Fruit fly (Drosophila melanogaster) whole organism, embryonic: Measurements from ENCODE around the gene CG13917.

Experiments used
- Bgb ChIP-seq: fragments of 200-800 bp; sonication (Bioruptor generic); IDR thresholded peaks from 2 replicates; pipeline ENCODE4 v1.3.6; 2022; ENCODE audit warnings: missing biosample characterization, missing genetic modification characterization; ENCODE audit not compliant: partially characterized antibody
- Bteb2 ChIP-seq: fragments of 200-800 bp; sonication (Bioruptor generic); optimal IDR thresholded peaks from 2 replicates; lab custom pipeline; 2016; ENCODE audit warnings: missing biosample characterization, missing genetic modification characterization
- CG10209 ChIP-seq: fragments of 200-800 bp; sonication (Bioruptor generic); optimal IDR thresholded peaks from 3 replicates; lab custom pipeline; 2017; ENCODE audit warnings: missing biosample characterization, mild to moderate bottlenecking, missing genetic modification characterization, missing genetic modification reagents
- CG14014 ChIP-seq: fragments of 200-800 bp; sonication (Bioruptor generic); IDR thresholded peaks from 2 replicates; pipeline ENCODE4 v1.3.6; 2022; ENCODE audit warnings: missing biosample characterization, missing genetic modification characterization
- CG1529 ChIP-seq: fragments of 200-800 bp; sonication (Bioruptor generic); optimal IDR thresholded peaks from 3 replicates; lab custom pipeline; 2018; ENCODE audit warnings: missing biosample characterization, missing genetic modification characterization
- CG16779 ChIP-seq: fragments of 200-800 bp; sonication (Bioruptor generic); IDR thresholded peaks from 2 replicates; pipeline ENCODE4 v1.3.6; 2022; ENCODE audit warnings: missing biosample characterization, missing genetic modification characterization
- CG2120 ChIP-seq: fragments of 200-800 bp; sonication (Bioruptor generic); optimal IDR thresholded peaks from 3 replicates; lab custom pipeline; 2016; ENCODE audit warnings: missing biosample characterization, missing genetic modification characterization
- CG2202 ChIP-seq: fragments of 200-800 bp; sonication (Bioruptor generic); optimal IDR thresholded peaks from 2 replicates; lab custom pipeline; 2018; ENCODE audit warnings: missing biosample characterization, mild to moderate bottlenecking, missing genetic modification characterization
- CG30403 ChIP-seq: fragments of 200-800 bp; sonication (Bioruptor generic); optimal IDR thresholded peaks from 3 replicates; lab custom pipeline; 2016; ENCODE audit warnings: missing biosample characterization, missing genetic modification characterization
- CG3407 ChIP-seq: fragments of 200-800 bp; sonication (Bioruptor generic); optimal IDR thresholded peaks from 2 replicates; lab custom pipeline; 2018; ENCODE audit warnings: missing biosample characterization, mild to moderate bottlenecking, missing genetic modification characterization
- CG3847 ChIP-seq: fragments of 200-800 bp; sonication (Bioruptor generic); IDR thresholded peaks from 2 replicates; pipeline ENCODE4 v1.3.6; 2022; ENCODE audit warnings: missing biosample characterization, missing genetic modification characterization
- CG4820 ChIP-seq: fragments of 200-800 bp; sonication (Bioruptor generic); optimal IDR thresholded peaks from 3 replicates; lab custom pipeline; 2016; ENCODE audit warnings: missing biosample characterization, missing genetic modification characterization
- CG5953 ChIP-seq: fragments of 200-800 bp; sonication (Bioruptor generic); IDR thresholded peaks from 2 replicates; pipeline ENCODE4 v1.3.6; 2022; ENCODE audit warnings: missing biosample characterization, missing genetic modification characterization
- CG6689 ChIP-seq: fragments of 200-800 bp; sonication (Bioruptor generic); IDR thresholded peaks from 2 replicates; pipeline ENCODE4 v1.3.6; 2022; ENCODE audit warnings: missing biosample characterization, missing genetic modification characterization
- CG7556 ChIP-seq: fragments of 200-800 bp; sonication (Bioruptor generic); optimal IDR thresholded peaks from 2 replicates; lab custom pipeline; 2017; ENCODE audit warnings: missing biosample characterization, mild to moderate bottlenecking, missing genetic modification characterization
- CG7786 ChIP-seq: fragments of 200-800 bp; sonication (Bioruptor generic); optimal IDR thresholded peaks from 2 replicates; lab custom pipeline; 2016; ENCODE audit warnings: missing biosample characterization, missing genetic modification characterization
- CG9932 ChIP-seq: fragments of 200-800 bp; sonication (Bioruptor generic); IDR thresholded peaks from 2 replicates; pipeline ENCODE4 v1.3.6; 2022; ENCODE audit warnings: missing biosample characterization, missing genetic modification characterization
- D19B ChIP-seq: fragments of 200-800 bp; sonication (Bioruptor generic); optimal IDR thresholded peaks from 2 replicates; lab custom pipeline; 2017; ENCODE audit warnings: missing biosample characterization, mild to moderate bottlenecking, missing genetic modification characterization
- Deaf1 ChIP-seq: fragments of 200-800 bp; optimal IDR thresholded peaks from 3 replicates; lab custom pipeline; 2019; ENCODE audit warnings: missing biosample characterization, mild to moderate bottlenecking, missing genetic modification characterization, moderate library complexity
- E2f2 ChIP-seq: fragments of 200-800 bp; sonication (Bioruptor generic); IDR thresholded peaks from 2 replicates; pipeline ENCODE4 v1.3.6; 2022; ENCODE audit warnings: missing biosample characterization, missing genetic modification characterization
- Fer2 ChIP-seq: fragments of 200-800 bp; sonication (Bioruptor generic); optimal IDR thresholded peaks from 2 replicates; lab custom pipeline; 2018; ENCODE audit warnings: missing biosample characterization, mild to moderate bottlenecking, missing genetic modification characterization, moderate library complexity
- H2.0 ChIP-seq: fragments of 200-800 bp; sonication (Bioruptor generic); IDR thresholded peaks from 2 replicates; pipeline ENCODE4 v1.3.6; 2022; ENCODE audit warnings: missing biosample characterization, missing genetic modification characterization
- HHEX ChIP-seq: fragments of 200-800 bp; sonication (Bioruptor generic); optimal IDR thresholded peaks from 3 replicates; lab custom pipeline; 2017; ENCODE audit warnings: missing biosample characterization, mild to moderate bottlenecking, missing genetic modification characterization, missing genetic modification reagents
- HLH3B ChIP-seq: fragments of 200-800 bp; sonication (Bioruptor generic); IDR thresholded peaks from 2 replicates; pipeline ENCODE4 v1.3.6; 2022; ENCODE audit warnings: missing biosample characterization, missing genetic modification characterization
- Nf-YB ChIP-seq: fragments of 200-800 bp; sonication (Bioruptor generic); optimal IDR thresholded peaks from 3 replicates; lab custom pipeline; 2019; ENCODE audit warnings: missing biosample characterization, mild to moderate bottlenecking, missing genetic modification characterization, moderate library complexity
- Ptx1 ChIP-seq: fragments of 200-800 bp; sonication (Bioruptor generic); IDR thresholded peaks from 2 replicates; pipeline ENCODE4 v1.3.6; 2022; ENCODE audit warnings: missing biosample characterization, missing genetic modification characterization
- Ravus ChIP-seq: fragments of 200-800 bp; sonication (Bioruptor generic); IDR thresholded peaks from 2 replicates; pipeline ENCODE4 v1.3.6; 2022; ENCODE audit warnings: missing biosample characterization, missing genetic modification characterization
- Sox102F ChIP-seq: fragments of 200-800 bp; sonication (Bioruptor generic); optimal IDR thresholded peaks from 2 replicates; lab custom pipeline; 2018; ENCODE audit warnings: missing biosample characterization, mild to moderate bottlenecking, missing genetic modification characterization, moderate library complexity
- Vsx1 ChIP-seq: fragments of 200-800 bp; sonication (Bioruptor generic); optimal IDR thresholded peaks from 2 replicates; lab custom pipeline; 2017; ENCODE audit warnings: missing biosample characterization, mild to moderate bottlenecking, missing genetic modification characterization, missing genetic modification reagents
- Xrp1 ChIP-seq: fragments of 200-800 bp; sonication (Bioruptor generic); IDR thresholded peaks from 2 replicates; pipeline ENCODE4 v1.3.6; 2022; ENCODE audit warnings: missing biosample characterization, missing genetic modification characterization
- dan ChIP-seq: fragments of 200-800 bp; sonication (Bioruptor generic); IDR thresholded peaks from 2 replicates; pipeline ENCODE4 v1.3.6; 2022; ENCODE audit warnings: missing biosample characterization, missing genetic modification characterization
- dpn ChIP-seq, 2 experiments: fragments of 200-800 bp; sonication (Bioruptor generic); optimal IDR thresholded peaks; 3 replicates each; lab custom pipeline; 2016; ENCODE audit warnings: missing biosample characterization in 2 of 2, missing genetic modification characterization in 2 of 2
- ewg ChIP-seq: fragments of 200-800 bp; sonication (Bioruptor generic); optimal IDR thresholded peaks from 3 replicates; lab custom pipeline; 2017; ENCODE audit warnings: mild to moderate bottlenecking, missing biosample characterization, missing genetic modification reagents, missing genetic modification characterization
- fru ChIP-seq: fragments of >200 bp; optimal IDR thresholded peaks from 2 replicates; lab custom pipeline; 2017
- grau ChIP-seq: fragments of 200-800 bp; optimal IDR thresholded peaks from 3 replicates; lab custom pipeline; 2019; ENCODE audit warnings: missing biosample characterization, mild to moderate bottlenecking, missing genetic modification characterization, moderate library complexity
- kah ChIP-seq: fragments of 200-800 bp; sonication (Bioruptor generic); optimal IDR thresholded peaks from 2 replicates; lab custom pipeline; 2018; ENCODE audit warnings: missing biosample characterization, mild to moderate bottlenecking, missing genetic modification characterization
- lilli ChIP-seq: fragments of 200-800 bp; sonication (Bioruptor generic); optimal IDR thresholded peaks from 3 replicates; lab custom pipeline; 2016; ENCODE audit warnings: missing biosample characterization, missing genetic modification characterization
- lov ChIP-seq, 2 experiments: fragments of 200-800 bp in 1 of 2; fragments of >200 bp in 1 of 2; sonication (Bioruptor generic) in 1 of 2; IDR thresholded peaks in 1 of 2; optimal IDR thresholded peaks in 1 of 2; 2 replicates in 1 of 2; 3 replicates in 1 of 2; pipeline versions ENCODE4 v1.3.6 to Lab custom; 2017 to 2022; ENCODE audit warnings: missing biosample characterization in 1 of 2, missing genetic modification characterization in 1 of 2
- pan ChIP-seq, 4 experiments: fragments of >200 bp in 3 of 4; fragments of 200-800 bp in 1 of 4; sonication (Bioruptor generic) in 1 of 4; optimal IDR thresholded peaks in 3 of 4; IDR thresholded peaks in 1 of 4; 2 replicates each; pipeline versions ENCODE4 v1.3.6 to Lab custom; 2017 to 2022; ENCODE audit warnings: missing biosample characterization in 2 of 4, missing genetic modification characterization in 2 of 4, mixed read lengths in 1 of 4
- prd ChIP-seq, 3 experiments: fragments of >200 bp in 2 of 3; fragments of 200-800 bp in 1 of 3; sonication (Bioruptor generic) in 1 of 3; optimal IDR thresholded peaks in 2 of 3; IDR thresholded peaks in 1 of 3; 2 replicates in 2 of 3; 3 replicates in 1 of 3; pipeline versions ENCODE4 v1.3.6 to Lab custom; 2017 to 2022; ENCODE audit warnings: missing biosample characterization in 1 of 3, missing genetic modification characterization in 1 of 3
- pzg ChIP-seq: fragments of 200-800 bp; sonication (Bioruptor generic); optimal IDR thresholded peaks from 3 replicates; lab custom pipeline; 2018; ENCODE audit warnings: missing biosample characterization, mild to moderate bottlenecking, missing genetic modification characterization, moderate library complexity
- row ChIP-seq: fragments of 200-800 bp; sonication (Bioruptor generic); IDR thresholded peaks from 3 replicates; pipeline ENCODE4 v1.3.6; 2022; ENCODE audit warnings: missing biosample characterization, missing genetic modification characterization
- sens-2 ChIP-seq: fragments of 200-800 bp; sonication (Bioruptor generic); IDR thresholded peaks from 2 replicates; pipeline ENCODE4 v1.3.6; 2022; ENCODE audit warnings: missing biosample characterization, missing genetic modification characterization
- sisA ChIP-seq: fragments of 200-800 bp; sonication (Bioruptor generic); IDR thresholded peaks from 2 replicates; pipeline ENCODE4 v1.3.6; 2022; ENCODE audit warnings: missing biosample characterization, missing genetic modification characterization
- stc ChIP-seq: fragments of 200-800 bp; sonication (Bioruptor generic); IDR thresholded peaks from 2 replicates; pipeline ENCODE4 v1.3.6; 2022; ENCODE audit warnings: missing biosample characterization, missing genetic modification characterization
- wdn ChIP-seq: fragments of 200-800 bp; sonication (Bioruptor generic); IDR thresholded peaks from 2 replicates; pipeline ENCODE4 v1.3.6; 2022; ENCODE audit warnings: missing biosample characterization, missing genetic modification characterization
- zen2 ChIP-seq: fragments of 200-800 bp; sonication (Bioruptor generic); IDR thresholded peaks from 3 replicates; pipeline ENCODE4 v1.3.6; 2022; ENCODE audit warnings: missing biosample characterization, missing genetic modification characterization; ENCODE audit not compliant: partially characterized antibody

Gene CG13917

dm6 chr3L:1629064-1629777 lies 52.7 kb downstream of the CG13917 start, which contains the start of gene GC (continued):
- TF ChIP-seq Fer2 = no peak
- no peak for TF ChIP-seq kah
- TF ChIP-seq CG6689 (GFP tag; lab: Robert Waterston, UW) = peak; percentile 32; the same call in 1 of the 2 replicates
- TF ChIP-seq CG10209 (GFP tag; lab: Kevin White, UChicago) = peak; percentile 26
- no peak for TF ChIP-seq CG2202 (tag; lab: Kevin White, UChicago)
- TF ChIP-seq CG30403 (GFP tag; lab: Kevin White, UChicago) = peak; percentile 15
- TF ChIP-seq CG16779 (GFP tag; lab: Robert Waterston, UW) = peak; percentile 37; the same call in 1 of the 2 replicates
- TF ChIP-seq lov (optimal IDR thresholded peaks at IDR 0.05; lab: Kevin White, UChicago) = no peak
- TF ChIP-seq lov (GFP tag; IDR thresholded peaks at IDR 0.05; lab: Robert Waterston, UW) = no peak
- peak; percentile 37; the same call in 1 of the 2 replicates for TF ChIP-seq Bgb (GFP tag; lab: Robert Waterston, UW)
- TF ChIP-seq CG2120 = peak; percentile 69
- no peak for TF ChIP-seq prd (optimal IDR thresholded peaks at IDR 0.05; lab: Kevin White, UChicago)
- 0 out of 3 replicates have a peak, but pooled peaks have one; percentile 21 for TF ChIP-seq prd (GFP tag; IDR thresholded peaks at IDR 0.05; lab: Robert Waterston, UW)
- 0 out of 2 replicates have a peak, but pooled peaks have one; percentile 13 for TF ChIP-seq CG14014
- TF ChIP-seq wdn (GFP tag; lab: Robert Waterston, UW) = no peak
- peak; percentile 26 for TF ChIP-seq grau (tag; lab: Kevin White, UChicago)
- peak; percentile 27; the same call in 1 of the 2 replicates for TF ChIP-seq E2f2 (GFP tag; lab: Robert Waterston, UW)
- TF ChIP-seq CG3847 (GFP tag; lab: Robert Waterston, UW) = 0 out of 2 replicates have a peak, but pooled peaks have one; percentile 4
- TF ChIP-seq HLH3B (GFP tag; lab: Robert Waterston, UW) = peak; percentile 34; the same call in 1 of the 2 replicates
- TF ChIP-seq zen2 (GFP tag; lab: Robert Waterston, UW) = 0 out of 3 replicates have a peak, but pooled peaks have one; percentile 25
- no peak for TF ChIP-seq HHEX
- no peak for TF ChIP-seq fru (lab: Kevin White, UChicago)
- no peak for TF ChIP-seq Vsx1
- TF ChIP-seq Ravus = no peak
- peak; percentile 42; the same call in 1 of the 2 replicates for TF ChIP-seq Ptx1
- no peak for TF ChIP-seq pan (optimal IDR thresholded peaks at IDR 0.05; lab: Kevin White, UChicago)
- TF ChIP-seq pan (GFP tag; optimal IDR thresholded peaks at IDR 0.05 in 1 of 2, IDR thresholded peaks at IDR 0.05 in 1 of 2) = peak in 1 of 2 experiments; percentile 39
- TF ChIP-seq D19B (GFP tag; lab: Kevin White, UChicago) = peak; percentile 60
- no peak for TF ChIP-seq H2.0 (GFP tag; lab: Robert Waterston, UW)
- TF ChIP-seq CG7556 = peak; percentile 13
- TF ChIP-seq Xrp1 = 0 out of 2 replicates have a peak, but pooled peaks have one; percentile 14
- TF ChIP-seq CG3407 (GFP tag; lab: Kevin White, UChicago) = no peak
- peak; percentile 47 for TF ChIP-seq stc
- peak; percentile 53 for TF ChIP-seq CG9932 (GFP tag; lab: Robert Waterston, UW)
- TF ChIP-seq lilli (GFP tag; lab: Kevin White, UChicago) = peak; percentile 49
- TF ChIP-seq row (GFP tag; lab: Robert Waterston, UW) = peak; percentile 75
- TF ChIP-seq CG4820 = no peak
- no peak for TF ChIP-seq Bteb2
- TF ChIP-seq CG7786 (GFP tag; lab: Kevin White, UChicago) = peak; percentile 16
- peak in 1 of 2 experiments; percentile 16 for TF ChIP-seq dpn (GFP tag; optimal IDR thresholded peaks at IDR 0.05; lab: Kevin White, UChicago)
- TF ChIP-seq dan = no peak
- TF ChIP-seq CG5953 (GFP tag; lab: Robert Waterston, UW) = 0 out of 2 replicates have a peak, but pooled peaks have one; percentile 5
- peak; percentile 40 for TF ChIP-seq Deaf1 (tag; lab: Kevin White, UChicago)
- TF ChIP-seq Sox102F (GFP tag; lab: Kevin White, UChicago) = peak; percentile 26
- no peak for TF ChIP-seq Nf-YB (GFP tag; lab: Kevin White, UChicago)
- TF ChIP-seq sisA = peak; percentile 30; the same call in 1 of the 2 replicates
- TF ChIP-seq CG1529 (GFP tag; lab: Kevin White, UChicago) = no peak
- TF ChIP-seq sens-2 = no peak
- TF ChIP-seq pzg = peak; percentile 4
- TF ChIP-seq ewg (GFP tag; lab: Kevin White, UChicago) = peak; percentile 89
